Worm (Caenorhabditis elegans) whole organism, L4 larva: ENCODE results near the gene rga-5.
"Not testable (repeated sequence)": the region's sequence is repeated elsewhere in the genome, so short reads cannot be mapped to it uniquely, and the experiment has no call there.

Experiments used
- fos-1 ChIP-seq: fragments of 150-350 bp; optimal IDR thresholded peaks from 2 replicates; lab custom pipeline; 2014; ENCODE audit warnings: missing biosample characterization, missing genetic modification characterization
- lin-15B ChIP-seq: fragments of 150-350 bp; sonication (generic microtip); optimal IDR thresholded peaks from 3 replicates; lab custom pipeline; 2014; ENCODE audit warnings: missing biosample characterization, missing genetic modification characterization
- lin-39 ChIP-seq: fragments of 150-350 bp; optimal IDR thresholded peaks from 2 replicates; lab custom pipeline; 2014; ENCODE audit warnings: missing biosample characterization, missing genetic modification reagents, missing genetic modification characterization
- nhr-10 ChIP-seq: fragments of 150-350 bp; optimal IDR thresholded peaks from 2 replicates; lab custom pipeline; 2014; ENCODE audit warnings: missing biosample characterization, missing genetic modification characterization
- nhr-25 ChIP-seq: sonication (generic microtip); optimal IDR thresholded peaks from 2 replicates; lab custom pipeline; 2017; ENCODE audit warnings: missing genetic modification characterization, mild to moderate bottlenecking, missing compliant biosample characterization, antibody characterized with exemption, moderate library complexity, borderline replicate concordance; ENCODE audit not compliant: insufficient read depth

ce11 chrIV:13884875-13885274, 57.2 kb downstream of the rga-5 start:
- not testable (repeated sequence) for TF ChIP-seq lin-15B; nhr-25 (tag; lab: Kevin White, UChicago); fos-1 (tag; lab: Kevin White, UChicago); nhr-10 (tag; lab: Kevin White, UChicago); lin-39
